Fruit fly (Drosophila melanogaster) Kc167 (cell line): ENCODE data around the gene RIOK2.

Experiments
- h ChIP-seq: fragments of >200 bp; optimal IDR thresholded peaks from 3 replicates; lab custom pipeline; 2018; ENCODE audit warnings: missing external identifiers
- insv ChIP-seq: fragments of >200 bp; optimal IDR thresholded peaks from 3 replicates; lab custom pipeline; 2018; ENCODE audit warnings: missing external identifiers
- ttk ChIP-seq: sonication (Bioruptor generic); optimal IDR thresholded peaks from 2 replicates; lab custom pipeline; 2017; ENCODE audit warnings: missing external identifiers

- no peak for TF ChIP-seq h
- TF ChIP-seq insv: no peak
- no peak for TF ChIP-seq ttk (lab: Kevin White, UChicago)
These were observed 48.1 kb downstream of the RIOK2 start, which contains the start of gene CG31087 for dm6 chr3R:25313771-25314170.
